Worm (Caenorhabditis elegans) whole organism, L2 larva: ENCODE data around the gene taap-1.

Experiments used
- C34F6.9 ChIP-seq: fragments of 150-350 bp; optimal IDR thresholded peaks from 2 replicates; lab custom pipeline; 2014; ENCODE audit warnings: missing biosample characterization, missing genetic modification characterization
- F13H6.1 ChIP-seq: sonication (generic microtip); optimal IDR thresholded peaks from 2 replicates; lab custom pipeline; 2016; ENCODE audit warnings: missing genetic modification characterization, missing compliant biosample characterization
- R02D3.7 ChIP-seq: fragments of 150-350 bp; optimal IDR thresholded peaks from 2 replicates; lab custom pipeline; 2014; ENCODE audit warnings: missing biosample characterization, missing genetic modification characterization
- Y55F3AM.14 ChIP-seq: fragments of 200-800 bp; sonication (Bioruptor generic); optimal IDR thresholded peaks from 2 replicates; lab custom pipeline; 2018; ENCODE audit warnings: mild to moderate bottlenecking, missing genetic modification characterization, missing compliant biosample characterization
- ZK546.5 ChIP-seq: sonication (generic microtip); optimal IDR thresholded peaks from 2 replicates; lab custom pipeline; 2017; ENCODE audit warnings: missing biosample characterization, missing genetic modification characterization
- alr-1 ChIP-seq: fragments of 150-350 bp; optimal IDR thresholded peaks from 2 replicates; lab custom pipeline; 2014; ENCODE audit warnings: missing biosample characterization, missing genetic modification characterization
- aly-2 ChIP-seq: fragments of 150-350 bp; optimal IDR thresholded peaks from 2 replicates; lab custom pipeline; 2014; ENCODE audit warnings: missing biosample characterization, missing genetic modification characterization
- ama-1 ChIP-seq: fragments of 150-350 bp; optimal IDR thresholded peaks from 2 replicates; lab custom pipeline; 2018; ENCODE audit warnings: inconsistent platforms
- blmp-1 ChIP-seq: sonication (generic microtip); optimal IDR thresholded peaks from 2 replicates; lab custom pipeline; 2017; ENCODE audit warnings: missing genetic modification characterization, mild to moderate bottlenecking, missing compliant biosample characterization, antibody characterized with exemption, moderate library complexity; ENCODE audit not compliant: insufficient read depth
- ceh-16 ChIP-seq: fragments of 150-350 bp; optimal IDR thresholded peaks from 2 replicates; lab custom pipeline; 2014; ENCODE audit warnings: missing biosample characterization, missing genetic modification characterization
- crh-2 ChIP-seq: sonication (generic microtip); optimal IDR thresholded peaks from 2 replicates; lab custom pipeline; 2017; ENCODE audit warnings: missing biosample characterization, missing genetic modification characterization
- dmd-4 ChIP-seq: sonication (generic microtip); optimal IDR thresholded peaks from 2 replicates; lab custom pipeline; 2017; ENCODE audit warnings: missing biosample characterization, missing genetic modification characterization
- egl-27 ChIP-seq: sonication (generic microtip); optimal IDR thresholded peaks from 3 replicates; lab custom pipeline; 2017; ENCODE audit warnings: missing biosample characterization, missing genetic modification reagents, missing genetic modification characterization
- elt-1 ChIP-seq: fragments of 150-350 bp; optimal IDR thresholded peaks from 2 replicates; lab custom pipeline; 2014; ENCODE audit warnings: missing biosample characterization, missing genetic modification characterization
- elt-3 ChIP-seq: sonication (generic microtip); optimal IDR thresholded peaks from 2 replicates; lab custom pipeline; 2017; ENCODE audit warnings: missing biosample characterization, missing genetic modification characterization
- fos-1 ChIP-seq: fragments of 150-350 bp; optimal IDR thresholded peaks from 2 replicates; lab custom pipeline; 2014; ENCODE audit warnings: missing biosample characterization, missing genetic modification characterization
- gmeb-1 ChIP-seq: fragments of 150-350 bp; optimal IDR thresholded peaks from 2 replicates; lab custom pipeline; 2014; ENCODE audit warnings: missing biosample characterization, missing genetic modification characterization
- lin-11 ChIP-seq: fragments of 150-350 bp; sonication (generic microtip); optimal IDR thresholded peaks from 2 replicates; lab custom pipeline; 2014; ENCODE audit warnings: missing biosample characterization, missing genetic modification characterization, inconsistent platforms, mixed read lengths
- lsy-2 ChIP-seq, 2 experiments: fragments of 150-350 bp in 1 of 2; sonication (generic microtip) in 1 of 2; optimal IDR thresholded peaks; 2 replicates each; lab custom pipeline; 2014 to 2017; ENCODE audit warnings: missing biosample characterization in 2 of 2, missing genetic modification characterization in 2 of 2
- mab-5 ChIP-seq: fragments of 150-350 bp; optimal IDR thresholded peaks from 2 replicates; lab custom pipeline; 2014; ENCODE audit warnings: missing biosample characterization, missing genetic modification characterization
- mdl-1 ChIP-seq, 2 experiments: fragments of 150-350 bp in 1 of 2; sonication (generic microtip) in 1 of 2; optimal IDR thresholded peaks; 2 replicates each; lab custom pipeline; 2017; ENCODE audit warnings: missing biosample characterization in 2 of 2, missing genetic modification characterization in 2 of 2
- nhr-11 ChIP-seq: fragments of 150-350 bp; optimal IDR thresholded peaks from 2 replicates; lab custom pipeline; 2014; ENCODE audit warnings: missing biosample characterization, missing genetic modification characterization
- nhr-12 ChIP-seq: fragments of 150-350 bp; optimal IDR thresholded peaks from 2 replicates; lab custom pipeline; 2014; ENCODE audit warnings: missing biosample characterization, missing genetic modification characterization
- nhr-129 ChIP-seq: fragments of 150-350 bp; optimal IDR thresholded peaks from 2 replicates; lab custom pipeline; 2014; ENCODE audit warnings: missing biosample characterization, missing genetic modification characterization
- nhr-23 ChIP-seq: fragments of 150-350 bp; optimal IDR thresholded peaks from 2 replicates; lab custom pipeline; 2014; ENCODE audit warnings: missing biosample characterization, missing genetic modification reagents, missing genetic modification characterization
- nhr-25 ChIP-seq: fragments of 150-350 bp; sonication (generic microtip); optimal IDR thresholded peaks from 3 replicates; lab custom pipeline; 2014; ENCODE audit warnings: missing biosample characterization, missing genetic modification characterization
- nhr-6 ChIP-seq: fragments of 150-350 bp; optimal IDR thresholded peaks from 2 replicates; lab custom pipeline; 2014; ENCODE audit warnings: missing biosample characterization, missing genetic modification characterization
- nhr-77 ChIP-seq: fragments of 150-350 bp; optimal IDR thresholded peaks from 2 replicates; lab custom pipeline; 2014; ENCODE audit warnings: missing biosample characterization, missing genetic modification characterization
- peb-1 ChIP-seq: fragments of 150-350 bp; optimal IDR thresholded peaks from 2 replicates; lab custom pipeline; 2014; ENCODE audit warnings: missing biosample characterization, missing genetic modification characterization
- sem-4 ChIP-seq: fragments of 150-350 bp; optimal IDR thresholded peaks from 2 replicates; lab custom pipeline; 2014; ENCODE audit warnings: missing biosample characterization, missing genetic modification reagents, missing genetic modification characterization
- sma-3 ChIP-seq: sonication (generic microtip); optimal IDR thresholded peaks from 2 replicates; lab custom pipeline; 2016; ENCODE audit warnings: missing genetic modification reagents, missing genetic modification characterization, missing compliant biosample characterization
- sma-9 ChIP-seq, 2 experiments: fragments of 150-350 bp in 1 of 2; sonication (generic microtip) in 1 of 2; optimal IDR thresholded peaks; 2 replicates each; lab custom pipeline; 2014 to 2016; ENCODE audit warnings: missing genetic modification characterization in 2 of 2, mild to moderate bottlenecking in 1 of 2, missing biosample characterization in 1 of 2, missing compliant biosample characterization in 1 of 2, missing genetic modification reagents in 1 of 2, moderate library complexity in 1 of 2
- unc-55 ChIP-seq: fragments of 150-350 bp; sonication (generic microtip); optimal IDR thresholded peaks from 3 replicates; lab custom pipeline; 2014; ENCODE audit warnings: missing biosample characterization, missing genetic modification reagents, missing genetic modification characterization
- unc-62 ChIP-seq: fragments of 150-350 bp; optimal IDR thresholded peaks from 2 replicates; lab custom pipeline; 2014; ENCODE audit warnings: missing biosample characterization, missing genetic modification reagents, missing genetic modification characterization
- zag-1 ChIP-seq: fragments of 150-350 bp; optimal IDR thresholded peaks from 2 replicates; lab custom pipeline; 2014; ENCODE audit warnings: missing biosample characterization, missing genetic modification characterization
- ztf-1 ChIP-seq: fragments of 200-800 bp; sonication (Bioruptor generic); conservative IDR thresholded peaks from 2 replicates; pipeline ENCODE4 v1.3.6; 2022; ENCODE audit warnings: missing genetic modification characterization, missing compliant biosample characterization
- ztf-11 ChIP-seq: sonication (generic microtip); optimal IDR thresholded peaks from 2 replicates; lab custom pipeline; 2017; ENCODE audit warnings: missing biosample characterization, missing genetic modification characterization
- ztf-4 ChIP-seq: fragments of 150-350 bp; optimal IDR thresholded peaks from 2 replicates; lab custom pipeline; 2014; ENCODE audit warnings: missing biosample characterization, missing genetic modification characterization

taap-1 gene

DNA sequence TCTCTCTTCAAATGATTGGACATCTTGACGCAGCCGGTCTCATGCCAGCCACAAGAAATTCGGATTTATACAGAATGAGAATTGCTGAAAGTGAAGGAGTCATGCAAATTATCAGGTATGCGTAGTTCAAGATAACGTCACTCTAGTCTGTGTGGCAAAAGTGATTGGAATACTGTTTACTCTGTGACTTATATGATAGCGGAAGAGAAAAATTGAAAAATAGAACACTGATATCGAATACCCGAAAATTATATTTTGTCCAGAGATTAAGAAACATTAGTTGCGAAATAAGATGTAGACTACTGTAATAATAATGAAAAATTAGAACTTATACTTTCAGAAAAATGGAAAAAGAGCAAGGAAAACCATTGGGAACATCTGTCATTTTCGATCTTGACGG lies 31.9 kb upstream of the taap-1 start:
- no peak for TF ChIP-seq unc-55 (GFP tag; lab: Kevin White, UChicago)
- TF ChIP-seq sma-9 (GFP tag; optimal IDR thresholded peaks at IDR 0.05; lab: Kevin White, UChicago) = peak; percentile 33
- no peak for TF ChIP-seq sma-9 (tag; optimal IDR thresholded peaks at IDR 0.05; lab: Kevin White, UChicago)
- TF ChIP-seq fos-1 (tag; lab: Kevin White, UChicago) = peak; percentile 92

DNA sequence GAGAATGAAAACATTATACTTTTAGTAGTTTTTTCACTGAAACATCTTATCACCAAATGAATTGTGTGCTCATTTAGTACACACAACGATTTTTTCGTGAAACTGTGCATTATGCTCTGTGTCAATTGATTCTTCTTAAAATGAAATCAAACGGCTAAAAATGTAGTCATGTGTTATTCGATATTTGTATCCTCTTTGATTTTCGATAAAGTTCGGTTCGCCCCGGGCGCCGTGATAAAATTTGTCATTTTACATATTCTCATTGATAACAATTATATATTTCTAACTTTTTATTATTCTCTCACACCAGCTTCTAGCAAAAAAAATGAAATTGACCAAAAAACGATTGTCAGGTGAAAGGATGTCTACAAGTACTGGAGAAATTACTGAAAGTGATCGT lies 31.1 kb upstream of the taap-1 start, which contains the start of gene ctg-2:
TSS of gene ctg-2 (plus strand) at position 326 of the 400 bp plus-strand sequence.
- TF ChIP-seq sma-9 (GFP tag; optimal IDR thresholded peaks at IDR 0.05; lab: Kevin White, UChicago) = peak; percentile 48
- no peak for TF ChIP-seq sma-9 (tag; optimal IDR thresholded peaks at IDR 0.05; lab: Kevin White, UChicago)
- TF ChIP-seq gmeb-1 (tag; lab: Kevin White, UChicago) = peak; percentile 31
- TF ChIP-seq fos-1 (tag; lab: Kevin White, UChicago) = peak; percentile 31
- no peak for TF ChIP-seq unc-55 (GFP tag; lab: Kevin White, UChicago)
- no peak for TF ChIP-seq unc-62 (GFP tag; lab: Kevin White, UChicago)
- TF ChIP-seq crh-2 (tag; lab: Kevin White, UChicago) = peak; percentile 2

DNA sequence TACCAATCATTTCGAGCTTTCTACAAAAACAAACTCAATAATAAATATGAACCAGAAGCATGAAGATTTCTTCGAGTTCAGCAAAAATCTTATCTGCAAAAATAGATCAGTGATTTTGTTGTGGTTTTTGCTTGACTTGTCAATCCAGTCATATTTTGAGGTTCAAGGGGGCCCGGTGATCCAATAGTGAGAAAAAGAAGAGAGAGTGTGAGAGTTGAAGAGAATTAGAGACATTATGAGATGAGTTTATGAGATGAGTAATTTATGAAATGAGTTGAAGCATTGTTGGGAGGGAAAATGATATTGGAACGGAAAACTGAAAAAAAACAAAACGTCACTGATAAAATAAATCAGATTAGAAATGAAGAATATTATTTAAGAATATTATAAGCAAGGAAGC lies 25.3 kb upstream of the taap-1 start, which contains the start of gene T13H5.1:
TSS of gene T13H5.1 (minus strand) at position 101 of the 400 bp plus-strand sequence.
- TF ChIP-seq dmd-4 (tag; lab: Kevin White, UChicago) (no peak), blmp-1 (tag; lab: Kevin White, UChicago) (no peak), nhr-129 (tag; lab: Kevin White, UChicago) (no peak), ztf-1 (no peak)
- TF ChIP-seq, all 48 proteins: peak for 0

DNA sequence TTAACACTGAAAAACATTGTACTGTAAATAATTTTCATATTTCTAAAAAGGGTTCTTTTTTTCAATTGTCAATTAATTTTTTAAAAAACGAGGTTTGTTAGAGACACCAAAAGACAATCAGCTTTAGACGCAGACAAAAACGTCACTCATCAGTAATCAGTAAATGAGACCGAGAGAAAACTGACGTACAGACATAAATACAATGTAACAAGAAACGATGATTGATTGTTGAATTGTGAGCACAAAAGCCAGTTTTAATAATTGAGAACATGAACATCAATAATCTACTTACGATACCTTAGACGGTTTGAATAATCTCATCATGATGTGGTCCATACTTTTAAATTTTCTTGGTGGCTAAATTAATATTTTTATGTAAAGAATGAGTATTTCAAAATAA lies 23.1 kb upstream of the taap-1 start:
- TF ChIP-seq fos-1 (tag; lab: Kevin White, UChicago) (peak; percentile 51), mab-5 (tag; lab: Kevin White, UChicago) (no peak), unc-62 (GFP tag; lab: Kevin White, UChicago) (no peak)

DNA sequence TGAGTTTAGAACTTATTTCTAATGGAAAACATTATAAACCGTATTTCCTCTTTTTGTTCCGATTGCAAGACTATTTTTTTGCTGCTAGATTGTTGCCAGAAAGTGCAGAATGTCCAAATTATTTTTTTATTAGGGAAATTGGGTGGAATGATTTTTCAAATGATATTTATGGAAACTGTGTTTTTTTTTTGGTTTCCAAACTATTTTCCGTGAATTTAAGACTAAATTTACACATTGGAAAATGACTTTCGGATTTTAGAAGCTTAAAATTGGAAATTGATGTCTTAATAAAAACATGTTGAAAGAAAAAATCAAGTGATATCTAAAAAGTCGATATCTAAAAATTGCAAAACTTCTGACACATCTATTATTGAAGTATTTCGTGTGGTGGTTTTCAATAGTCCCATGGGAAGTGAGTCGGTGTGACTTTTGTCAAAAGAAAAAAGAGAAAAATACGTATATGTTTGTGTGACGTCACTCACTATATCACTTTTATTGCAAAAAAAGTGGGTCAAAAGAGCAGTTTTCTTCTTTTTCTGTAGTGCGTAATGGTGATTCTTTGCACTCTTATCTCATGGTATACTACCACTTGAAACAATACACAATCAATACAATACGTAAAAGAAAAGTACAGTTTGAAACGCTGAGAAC lies 20.5 kb upstream of the taap-1 start:
- TF ChIP-seq lsy-2 (tag; optimal IDR thresholded peaks at IDR 0.05; lab: Kevin White, UChicago) (peak in 1 of 2 experiments; percentile 0), crh-2 (tag; lab: Kevin White, UChicago) (peak; percentile 28), peb-1 (tag; lab: Kevin White, UChicago) (no peak), sem-4 (tag; lab: Kevin White, UChicago) (no peak), fos-1 (tag; lab: Kevin White, UChicago) (peak; percentile 19), lin-11 (tag; lab: Kevin White, UChicago) (no peak), ceh-16 (tag; lab: Kevin White, UChicago) (no peak), ztf-1 (no peak)
- TF ChIP-seq, all 48 proteins: peak for 3

DNA sequence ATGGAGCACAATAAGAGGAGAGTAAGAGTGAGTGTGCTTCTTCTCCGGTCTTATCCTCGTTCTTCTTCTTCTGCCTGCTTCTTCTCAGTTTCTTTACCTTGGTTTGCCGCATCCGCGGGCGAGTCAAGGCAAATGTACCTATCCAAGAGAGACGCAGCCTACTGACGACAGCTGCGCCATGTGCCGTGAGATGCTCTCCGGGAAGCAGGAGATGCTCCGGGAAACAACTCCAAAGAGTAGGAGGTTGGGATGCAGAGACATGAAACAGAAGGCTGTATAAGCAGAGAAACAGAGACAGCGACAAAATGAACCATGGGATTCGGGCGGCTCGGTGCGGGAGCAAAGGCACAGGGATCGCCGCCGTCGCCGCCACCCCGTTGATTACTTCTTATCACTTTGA lies 15.3 kb upstream of the taap-1 start:
- TF ChIP-seq sma-3 (GFP tag; lab: Kevin White, UChicago) (no peak), R02D3.7 (tag; lab: Kevin White, UChicago) (no peak), nhr-11 (tag; lab: Kevin White, UChicago) (no peak), ztf-11 (tag; lab: Kevin White, UChicago) (no peak), ztf-4 (no peak), elt-3 (no peak), blmp-1 (tag; lab: Kevin White, UChicago) (no peak), egl-27 (tag; lab: Kevin White, UChicago) (no peak), Y55F3AM.14 (GFP tag; lab: Kevin White, UChicago) (no peak), alr-1 (tag; lab: Kevin White, UChicago) (no peak), aly-2 (no peak), nhr-6 (no peak), sma-9 (GFP tag; optimal IDR thresholded peaks at IDR 0.05; lab: Kevin White, UChicago) (peak; percentile 35), sma-9 (tag; optimal IDR thresholded peaks at IDR 0.05; lab: Kevin White, UChicago) (no peak), ZK546.5 (tag; lab: Kevin White, UChicago) (no peak), unc-62 (GFP tag; lab: Kevin White, UChicago) (no peak), F13H6.1 (tag; lab: Kevin White, UChicago) (peak; percentile 71), zag-1 (tag; lab: Kevin White, UChicago) (no peak), nhr-25 (no peak), mdl-1 (tag; optimal IDR thresholded peaks at IDR 0.05; lab: Kevin White, UChicago) (no peak), nhr-129 (tag; lab: Kevin White, UChicago) (peak; percentile 50), dmd-4 (tag; lab: Kevin White, UChicago) (no peak), ceh-16 (tag; lab: Kevin White, UChicago) (no peak), elt-1 (tag; lab: Kevin White, UChicago) (no peak), ama-1 (no peak), nhr-12 (tag; lab: Kevin White, UChicago) (no peak), nhr-77 (tag; lab: Kevin White, UChicago) (no peak), nhr-23 (tag; lab: Kevin White, UChicago) (no peak), lin-11 (tag; lab: Kevin White, UChicago) (no peak), C34F6.9 (tag; lab: Kevin White, UChicago) (peak; percentile 34), unc-55 (GFP tag; lab: Kevin White, UChicago) (no peak), lsy-2 (tag; optimal IDR thresholded peaks at IDR 0.05; lab: Kevin White, UChicago) (no peak), crh-2 (tag; lab: Kevin White, UChicago) (no peak)
